Fruit fly (Drosophila melanogaster) whole organism, adult: Measurements from ENCODE around the gene CG4074.

Experiments used
- Crg-1 ChIP-seq: fragments of 200-800 bp; sonication (Bioruptor generic); optimal IDR thresholded peaks from 2 replicates; lab custom pipeline; 2016; ENCODE audit warnings: missing biosample characterization, missing genetic modification characterization
- kay ChIP-seq: fragments of 200-800 bp; sonication (Bioruptor generic); peaks from one replicate; lab custom pipeline; 2016; ENCODE audit warnings: missing biosample characterization, missing genetic modification characterization, borderline replicate concordance

- TF ChIP-seq Crg-1 (GFP tag; lab: Kevin White, UChicago) (peak; percentile 20), kay (GFP tag; lab: Kevin White, UChicago) (no peak)
Observed at dm6 chr3L:20792693-20793092, 23.4 kb upstream of the CG4074 start, which contains the start of gene Six4.
